Worm (Caenorhabditis elegans) whole organism, mixed stage, embryonic: ENCODE measurements around the gene Y40A1A.3.

Experiments used
- bed-3 ChIP-seq: fragments of 200-800 bp; sonication (Bioruptor generic); optimal IDR thresholded peaks from 3 replicates; lab custom pipeline; 2018; ENCODE audit warnings: mild to moderate bottlenecking, missing genetic modification characterization, moderate library complexity, missing compliant biosample characterization
- flh-1 ChIP-seq: fragments of 200-800 bp; sonication (Bioruptor generic); optimal IDR thresholded peaks from 2 replicates; lab custom pipeline; 2018; ENCODE audit warnings: mild to moderate bottlenecking, missing genetic modification characterization, moderate library complexity, missing compliant biosample characterization
- lin-13 ChIP-seq: fragments of 150-350 bp; optimal IDR thresholded peaks from 2 replicates; lab custom pipeline; 2014; ENCODE audit warnings: missing biosample characterization, missing genetic modification characterization
- mep-1 ChIP-seq: fragments of 150-350 bp; optimal IDR thresholded peaks from 2 replicates; lab custom pipeline; 2017; ENCODE audit warnings: missing biosample characterization, missing genetic modification reagents, missing genetic modification characterization, inconsistent platforms
- nhr-28 ChIP-seq: fragments of 150-350 bp; optimal IDR thresholded peaks from 2 replicates; lab custom pipeline; 2014; ENCODE audit warnings: missing biosample characterization, missing genetic modification characterization
- pha-4 ChIP-seq: fragments of 150-350 bp; optimal IDR thresholded peaks from 2 replicates; lab custom pipeline; 2018; ENCODE audit warnings: missing biosample characterization, missing genetic modification reagents, missing genetic modification characterization
- snpc-4 ChIP-seq: fragments of 150-350 bp; optimal IDR thresholded peaks from 2 replicates; lab custom pipeline; 2014; ENCODE audit warnings: missing biosample characterization, missing genetic modification characterization
- unc-120 ChIP-seq: sonication (generic microtip); optimal IDR thresholded peaks from 2 replicates; lab custom pipeline; 2017; ENCODE audit warnings: missing genetic modification characterization, missing compliant biosample characterization; ENCODE audit not compliant: poor library complexity, severe bottlenecking
- ztf-11 ChIP-seq: fragments of 150-350 bp; optimal IDR thresholded peaks from 2 replicates; lab custom pipeline; 2014; ENCODE audit warnings: missing biosample characterization, missing genetic modification characterization

- TF ChIP-seq bed-3: no peak
- TF ChIP-seq nhr-28: no peak
- TF ChIP-seq lin-13: no peak
- TF ChIP-seq snpc-4 (tag; lab: Kevin White, UChicago): no peak
- no peak for TF ChIP-seq pha-4 (tag; lab: Kevin White, UChicago)
- TF ChIP-seq unc-120 (tag; lab: Kevin White, UChicago): no peak
- TF ChIP-seq ztf-11 (tag; lab: Kevin White, UChicago): no peak
- TF ChIP-seq flh-1 (GFP tag; lab: Kevin White, UChicago): no peak
- TF ChIP-seq mep-1 (tag; lab: Kevin White, UChicago): no peak
Observed at ce11 chrX:1959063-1959462, 38.8 kb downstream of the Y40A1A.3 start.
